Worm (Caenorhabditis elegans): ENCODE measurements around the gene mrpl-46.
A peak's percentile ranks its signal among the peaks of the same experiment; 100 is the strongest.

The mrpl-46 gene

ce11 chrIV:800518-800917 is at the start of gene mrpl-46:
TSS of gene mrpl-46 (plus strand) at chrIV:800818.
- TF ChIP-seq tag-97 (GFP tag; IDR thresholded peaks at IDR 0.05) (no peak), ceh-20 (GFP tag; IDR thresholded peaks at IDR 0.05) (no peak), aha-1 (tag) (no peak), madf-5 (GFP tag; IDR thresholded peaks at IDR 0.05) (no peak), cey-2 (tag; optimal IDR thresholded peaks at IDR 0.05; ENCODE audit: borderline replicate concordance, insufficient read depth) (no peak), jun-1 (tag; optimal IDR thresholded peaks at IDR 0.05) (no peak), lim-7 (GFP tag; IDR thresholded peaks at IDR 0.05) (no peak), ztf-7 (tag; optimal IDR thresholded peaks at IDR 0.05) (no peak), hlh-11 (tag; optimal IDR thresholded peaks at IDR 0.05) (no peak), R02D3.7 (tag; optimal IDR thresholded peaks at IDR 0.05) (no peak), ceh-62 (tag; optimal IDR thresholded peaks at IDR 0.05) (no peak), mdl-1 (tag; optimal IDR thresholded peaks at IDR 0.05) (no peak), F37D6.2 (tag; optimal IDR thresholded peaks at IDR 0.05) (no peak)

DNA sequence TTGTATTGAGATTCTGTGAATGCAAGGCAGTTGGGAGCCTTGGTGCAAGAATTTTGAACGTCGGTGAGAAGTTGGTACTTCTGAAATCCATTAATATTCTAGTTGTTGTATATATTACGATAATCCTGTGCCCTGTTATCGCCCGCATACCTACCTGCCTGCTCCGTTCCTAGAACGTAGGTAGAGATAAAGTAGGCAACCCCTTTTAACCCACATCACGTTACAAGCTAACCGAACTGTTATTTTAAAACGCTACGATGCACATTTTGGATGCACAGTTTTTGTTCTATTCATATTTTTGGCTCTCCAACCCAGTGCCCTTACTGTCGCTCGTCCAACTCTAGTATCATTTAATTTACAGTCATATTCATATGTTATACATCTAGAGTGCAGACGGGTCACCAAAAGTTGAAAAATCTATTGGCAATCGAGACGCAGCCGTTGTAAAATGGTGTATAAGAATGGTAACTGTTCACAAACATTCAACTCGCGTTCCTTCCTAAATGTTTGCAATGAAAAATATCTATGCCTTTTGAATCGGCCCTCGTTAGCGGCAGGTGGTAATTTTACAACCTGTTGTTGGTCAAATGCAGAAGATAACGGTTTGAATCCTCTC is 46.2 kb upstream of the mrpl-46 start:
- no peak for TF ChIP-seq attf-4 (tag; optimal IDR thresholded peaks at IDR 0.05)
- peak; percentile 94 for TF ChIP-seq aha-1 (tag)
- no peak for TF ChIP-seq skn-1 (tag; optimal IDR thresholded peaks at IDR 0.05)
- no peak for TF ChIP-seq snpc-4 (tag; optimal IDR thresholded peaks at IDR 0.05)
- TF ChIP-seq gei-8 (GFP tag; optimal IDR thresholded peaks at IDR 0.05) = no peak
- no peak for TF ChIP-seq lim-7 (GFP tag; IDR thresholded peaks at IDR 0.05)
- no peak for TF ChIP-seq daf-8 (GFP tag; IDR thresholded peaks at IDR 0.05)

ce11 chrIV:756421-756820 is 44.2 kb upstream of the mrpl-46 start, which contains the start of gene srt-23:
TSS of gene srt-23 (plus strand) at chrIV:756721.
- TF ChIP-seq nhr-28 (tag; optimal IDR thresholded peaks at IDR 0.05) (no peak), sdz-12 (GFP tag; optimal IDR thresholded peaks at IDR 0.05) (no peak), unc-62 (GFP tag; optimal IDR thresholded peaks at IDR 0.05 in 1 of 2) (no peak), unc-62 (tag; optimal IDR thresholded peaks at IDR 0.05) (no peak), lir-3 (tag; optimal IDR thresholded peaks at IDR 0.05) (no peak), dmd-8 (GFP tag; IDR thresholded peaks at IDR 0.05) (no peak), F10B5.3 (tag; optimal IDR thresholded peaks at IDR 0.05) (no peak), lin-1 (GFP tag; IDR thresholded peaks at IDR 0.05) (no peak), fkh-10 (GFP tag; optimal IDR thresholded peaks at IDR 0.05) (no peak), mdl-1 (tag; optimal IDR thresholded peaks at IDR 0.05) (no peak), daf-8 (GFP tag; IDR thresholded peaks at IDR 0.05) (no peak), ceh-32 (tag; optimal IDR thresholded peaks at IDR 0.05; ENCODE audit: poor library complexity) (no peak), nhr-76 (tag; optimal IDR thresholded peaks at IDR 0.05) (no peak), nhr-10 (tag; optimal IDR thresholded peaks at IDR 0.05) (no peak), hlh-11 (tag; optimal IDR thresholded peaks at IDR 0.05) (no peak), hmg-1.1 (GFP tag; IDR thresholded peaks at IDR 0.05) (no peak), ztf-7 (tag; optimal IDR thresholded peaks at IDR 0.05) (no peak), zfp-3 (GFP tag; conservative IDR thresholded peaks at IDR 0.05) (no peak)

DNA sequence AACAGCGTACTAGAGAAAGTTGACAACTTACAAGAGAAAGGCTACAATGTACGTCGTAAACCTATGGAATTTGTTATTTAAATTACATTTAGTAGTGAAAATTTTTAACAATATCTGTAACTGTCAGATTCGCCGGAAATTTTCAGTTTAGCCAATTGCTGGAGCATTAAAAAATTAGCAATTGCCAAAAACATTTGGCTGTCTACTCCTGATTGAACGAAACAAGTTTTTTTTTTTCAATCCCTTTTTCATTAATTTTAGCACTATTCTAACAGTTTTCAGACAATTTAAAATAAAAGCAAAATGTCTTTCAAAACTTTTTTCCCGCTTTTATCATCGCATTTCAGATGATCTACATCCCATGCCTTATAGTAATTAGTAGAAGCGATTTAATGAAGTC is 43.7 kb upstream of the mrpl-46 start:
- no peak for TF ChIP-seq nhr-77 (tag; optimal IDR thresholded peaks at IDR 0.05)
- peak; percentile 38 for TF ChIP-seq aha-1 (tag)
- no peak for TF ChIP-seq nhr-111 (GFP tag; optimal IDR thresholded peaks at IDR 0.05)
- no peak for TF ChIP-seq Y105C5A.15 (GFP tag; IDR thresholded peaks at IDR 0.05)
- peak in 1 of 2 experiments; percentile 94 for TF ChIP-seq unc-62 (GFP tag; optimal IDR thresholded peaks at IDR 0.05 in 1 of 2)
- TF ChIP-seq unc-62 (tag; optimal IDR thresholded peaks at IDR 0.05) = no peak
- no peak for TF ChIP-seq mdt-29 (GFP tag; IDR thresholded peaks at IDR 0.05)

Data from whole organism, L4 larva.